Fruit fly (Drosophila melanogaster) whole organism, prepupa: ENCODE data around the gene Antp.

ENCODE experiments used
- CG10631 ChIP-seq: fragments of 200-800 bp; sonication (Bioruptor generic); optimal IDR thresholded peaks from 2 replicates; lab custom pipeline; 2016; ENCODE audit warnings: missing biosample characterization, missing genetic modification characterization
- CG10669 ChIP-seq: fragments of 200-800 bp; sonication (Bioruptor generic); optimal IDR thresholded peaks from 3 replicates; lab custom pipeline; 2018; ENCODE audit warnings: missing biosample characterization, mild to moderate bottlenecking, missing genetic modification characterization, moderate library complexity
- CG11294 ChIP-seq: fragments of 200-800 bp; sonication (Bioruptor generic); IDR thresholded peaks from 2 replicates; pipeline ENCODE4 v1.3.6; 2022; ENCODE audit warnings: missing biosample characterization, missing genetic modification characterization
- CG16779 ChIP-seq: fragments of 200-800 bp; sonication (Bioruptor generic); optimal IDR thresholded peaks from 3 replicates; lab custom pipeline; 2017; ENCODE audit warnings: missing biosample characterization, mild to moderate bottlenecking, missing genetic modification characterization
- CG32006 ChIP-seq: fragments of 200-800 bp; sonication (Bioruptor generic); optimal IDR thresholded peaks from 3 replicates; lab custom pipeline; 2017; ENCODE audit warnings: missing biosample characterization, mild to moderate bottlenecking, missing genetic modification characterization
- CG34406 ChIP-seq: fragments of 200-800 bp; sonication (Bioruptor generic); optimal IDR thresholded peaks from 3 replicates; lab custom pipeline; 2016; ENCODE audit warnings: missing biosample characterization, missing genetic modification characterization
- CG3919 ChIP-seq: fragments of 200-800 bp; sonication (Bioruptor generic); optimal IDR thresholded peaks from 3 replicates; lab custom pipeline; 2016; ENCODE audit warnings: missing biosample characterization, missing genetic modification characterization
- CG6276 ChIP-seq: fragments of 200-800 bp; sonication (Bioruptor generic); optimal IDR thresholded peaks from 2 replicates; lab custom pipeline; 2017; ENCODE audit warnings: missing biosample characterization, mild to moderate bottlenecking, missing genetic modification characterization
- CG6792 ChIP-seq: fragments of 200-800 bp; sonication (Bioruptor generic); optimal IDR thresholded peaks from 3 replicates; lab custom pipeline; 2016; ENCODE audit warnings: missing biosample characterization, missing genetic modification characterization
- CG6854 ChIP-seq: fragments of 200-800 bp; sonication (Bioruptor generic); optimal IDR thresholded peaks from 2 replicates; lab custom pipeline; 2017; ENCODE audit warnings: missing biosample characterization, mild to moderate bottlenecking, missing genetic modification characterization
- CG8119 ChIP-seq: fragments of 200-800 bp; sonication (Bioruptor generic); IDR thresholded peaks from 3 replicates; pipeline ENCODE4 v1.3.6; 2022; ENCODE audit warnings: missing biosample characterization, missing genetic modification characterization
- CG8319 ChIP-seq: fragments of 200-800 bp; sonication (Bioruptor generic); optimal IDR thresholded peaks from 3 replicates; lab custom pipeline; 2016; ENCODE audit warnings: missing biosample characterization, missing genetic modification characterization
- CG8632 ChIP-seq: fragments of 200-800 bp; sonication (Bioruptor generic); optimal IDR thresholded peaks from 3 replicates; lab custom pipeline; 2016; ENCODE audit warnings: missing biosample characterization, missing genetic modification characterization
- CG9139 ChIP-seq: fragments of 200-800 bp; sonication (Bioruptor generic); optimal IDR thresholded peaks from 3 replicates; lab custom pipeline; 2017; ENCODE audit warnings: missing biosample characterization, mild to moderate bottlenecking, missing genetic modification characterization
- Eip75B ChIP-seq: fragments of 200-800 bp; sonication (Bioruptor generic); optimal IDR thresholded peaks from 3 replicates; lab custom pipeline; 2016; ENCODE audit warnings: missing biosample characterization, missing genetic modification characterization
- Eip78C ChIP-seq: fragments of 200-800 bp; sonication (Bioruptor generic); peaks from one replicate; lab custom pipeline; 2016; ENCODE audit warnings: missing biosample characterization, missing genetic modification characterization
- Eip93F ChIP-seq: fragments of 200-800 bp; sonication (Bioruptor generic); optimal IDR thresholded peaks from 2 replicates; lab custom pipeline; 2016; ENCODE audit warnings: missing biosample characterization, mild to moderate bottlenecking, missing genetic modification characterization
- Ets21C ChIP-seq: fragments of 200-800 bp; sonication (Bioruptor generic); optimal IDR thresholded peaks from 3 replicates; lab custom pipeline; 2016; ENCODE audit warnings: missing biosample characterization, missing genetic modification characterization
- Ets96B ChIP-seq: fragments of 200-800 bp; optimal IDR thresholded peaks from 2 replicates; lab custom pipeline; 2019; ENCODE audit warnings: missing biosample characterization, mild to moderate bottlenecking, missing genetic modification characterization, moderate library complexity
- Gug ChIP-seq: fragments of 200-800 bp; sonication (Bioruptor generic); IDR thresholded peaks from 2 replicates; pipeline ENCODE4 v1.3.6; 2022; ENCODE audit warnings: missing biosample characterization, missing genetic modification characterization
- Hr39 ChIP-seq: fragments of 200-800 bp; sonication (Bioruptor generic); optimal IDR thresholded peaks from 2 replicates; lab custom pipeline; 2016; ENCODE audit warnings: missing biosample characterization, missing genetic modification characterization
- Lpt ChIP-seq: fragments of 200-800 bp; sonication (Bioruptor generic); optimal IDR thresholded peaks from 3 replicates; lab custom pipeline; 2016; ENCODE audit warnings: missing biosample characterization, missing genetic modification characterization
- Met ChIP-seq: fragments of 200-800 bp; sonication (Bioruptor generic); optimal IDR thresholded peaks from 3 replicates; lab custom pipeline; 2016; ENCODE audit warnings: missing biosample characterization, missing genetic modification characterization
- OdsH ChIP-seq: fragments of 200-800 bp; sonication (Bioruptor generic); optimal IDR thresholded peaks from 3 replicates; lab custom pipeline; 2016; ENCODE audit warnings: missing biosample characterization, missing genetic modification characterization
- Smox ChIP-seq: fragments of 200-800 bp; sonication (Bioruptor generic); optimal IDR thresholded peaks from 3 replicates; lab custom pipeline; 2016; ENCODE audit warnings: missing biosample characterization, missing genetic modification characterization
- Sox102F ChIP-seq: fragments of 200-800 bp; sonication (Bioruptor generic); optimal IDR thresholded peaks from 2 replicates; lab custom pipeline; 2016; ENCODE audit warnings: missing biosample characterization, mild to moderate bottlenecking, missing genetic modification characterization
- Sox14 ChIP-seq: fragments of 200-800 bp; sonication (Bioruptor generic); optimal IDR thresholded peaks from 3 replicates; lab custom pipeline; 2016; ENCODE audit warnings: missing biosample characterization, missing genetic modification characterization
- Sox15 ChIP-seq: fragments of 200-800 bp; sonication (Bioruptor generic); optimal IDR thresholded peaks from 3 replicates; lab custom pipeline; 2016; ENCODE audit warnings: missing biosample characterization, missing genetic modification characterization
- achi ChIP-seq: fragments of 200-800 bp; sonication (Bioruptor generic); optimal IDR thresholded peaks from 3 replicates; lab custom pipeline; 2016; ENCODE audit warnings: missing biosample characterization, missing genetic modification characterization
- acj6 ChIP-seq: fragments of 200-800 bp; sonication (Bioruptor generic); optimal IDR thresholded peaks from 3 replicates; lab custom pipeline; 2016; ENCODE audit warnings: missing biosample characterization, missing genetic modification characterization
- dac ChIP-seq: fragments of 200-800 bp; sonication (Bioruptor generic); optimal IDR thresholded peaks from 2 replicates; lab custom pipeline; 2017; ENCODE audit warnings: missing biosample characterization, mild to moderate bottlenecking, missing genetic modification characterization
- dsx ChIP-seq: fragments of 200-800 bp; optimal IDR thresholded peaks from 3 replicates; lab custom pipeline; 2019; ENCODE audit warnings: missing biosample characterization, mild to moderate bottlenecking, missing genetic modification characterization, moderate library complexity; ENCODE audit not compliant: poor library complexity, severe bottlenecking
- eg ChIP-seq: fragments of 200-800 bp; sonication (Bioruptor generic); IDR thresholded peaks from 3 replicates; pipeline ENCODE4 v1.3.6; 2022; ENCODE audit warnings: missing biosample characterization, missing genetic modification characterization
- esn ChIP-seq: fragments of 200-800 bp; sonication (Bioruptor generic); optimal IDR thresholded peaks from 2 replicates; lab custom pipeline; 2016; ENCODE audit warnings: missing biosample characterization, mild to moderate bottlenecking, missing genetic modification characterization, moderate library complexity
- fd59A ChIP-seq: fragments of 200-800 bp; sonication (Bioruptor generic); optimal IDR thresholded peaks from 2 replicates; lab custom pipeline; 2017; ENCODE audit warnings: missing biosample characterization, mild to moderate bottlenecking, missing genetic modification characterization, missing genetic modification reagents
- fd85E ChIP-seq: fragments of 200-800 bp; sonication (Bioruptor generic); optimal IDR thresholded peaks from 3 replicates; lab custom pipeline; 2016; ENCODE audit warnings: missing biosample characterization, missing genetic modification characterization
- fkh ChIP-seq: fragments of 200-800 bp; sonication (Bioruptor generic); optimal IDR thresholded peaks from 3 replicates; lab custom pipeline; 2017; ENCODE audit warnings: missing biosample characterization, mild to moderate bottlenecking, missing genetic modification characterization, moderate library complexity
- lz ChIP-seq: fragments of 200-800 bp; sonication (Bioruptor generic); optimal IDR thresholded peaks from 3 replicates; lab custom pipeline; 2016; ENCODE audit warnings: missing biosample characterization, missing genetic modification characterization
- net ChIP-seq: fragments of 200-800 bp; sonication (Bioruptor generic); optimal IDR thresholded peaks from 3 replicates; lab custom pipeline; 2016; ENCODE audit warnings: missing biosample characterization, missing genetic modification characterization
- pdm3 ChIP-seq: fragments of 200-800 bp; sonication (Bioruptor generic); optimal IDR thresholded peaks from 3 replicates; lab custom pipeline; 2016; ENCODE audit warnings: missing biosample characterization, missing genetic modification characterization
- ss ChIP-seq, 2 experiments: fragments of 200-800 bp; sonication (Bioruptor generic); optimal IDR thresholded peaks; 2 replicates in 1 of 2; 3 replicates in 1 of 2; lab custom pipeline; 2017 to 2018; ENCODE audit warnings: mild to moderate bottlenecking in 2 of 2, missing biosample characterization in 2 of 2, missing genetic modification characterization in 2 of 2, moderate library complexity in 1 of 2
- svp ChIP-seq: fragments of 200-800 bp; sonication (Bioruptor generic); peaks from one replicate; lab custom pipeline; 2016; ENCODE audit warnings: missing biosample characterization, missing genetic modification characterization
- topi ChIP-seq: fragments of 200-800 bp; sonication (Bioruptor generic); optimal IDR thresholded peaks from 3 replicates; lab custom pipeline; 2016; ENCODE audit warnings: missing biosample characterization, missing genetic modification characterization
- vri ChIP-seq: fragments of 200-800 bp; sonication (Bioruptor generic); optimal IDR thresholded peaks from 3 replicates; lab custom pipeline; 2016; ENCODE audit warnings: missing biosample characterization, mild to moderate bottlenecking, missing genetic modification characterization

Gene Antp

DNA sequence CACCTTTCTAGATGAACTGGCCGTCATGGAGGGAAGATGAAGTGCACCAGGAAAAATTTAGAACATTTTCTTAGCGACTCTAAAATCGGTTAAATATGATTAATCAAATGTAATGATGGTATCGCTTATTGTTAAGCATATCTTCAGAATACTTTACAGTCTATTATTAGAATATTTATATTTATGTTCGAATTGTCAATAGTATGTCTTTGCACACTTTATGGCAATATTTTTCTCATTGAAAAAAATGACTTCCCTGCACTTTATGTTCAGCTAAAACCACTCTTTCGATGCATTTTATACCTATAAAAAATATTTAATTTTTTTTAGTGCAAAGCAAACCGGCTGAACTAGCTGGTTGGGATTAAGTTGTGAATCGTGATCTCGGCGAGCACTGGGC is 44.5 kb downstream of the Antp start (continued):
- peak; percentile 50 for TF ChIP-seq fd59A
- peak; percentile 15 for TF ChIP-seq Smox (GFP tag; lab: Kevin White, UChicago)
- no peak for TF ChIP-seq CG16779 (tag; lab: Kevin White, UChicago)
- peak; percentile 11 for TF ChIP-seq CG8319
- TF ChIP-seq Lpt (GFP tag; lab: Kevin White, UChicago), result peak; percentile 16
- peak; percentile 56 for TF ChIP-seq achi (GFP tag; lab: Kevin White, UChicago)
- peak; percentile 35 for TF ChIP-seq Sox14 (GFP tag; lab: Kevin White, UChicago)
- no peak for TF ChIP-seq Hr39

DNA sequence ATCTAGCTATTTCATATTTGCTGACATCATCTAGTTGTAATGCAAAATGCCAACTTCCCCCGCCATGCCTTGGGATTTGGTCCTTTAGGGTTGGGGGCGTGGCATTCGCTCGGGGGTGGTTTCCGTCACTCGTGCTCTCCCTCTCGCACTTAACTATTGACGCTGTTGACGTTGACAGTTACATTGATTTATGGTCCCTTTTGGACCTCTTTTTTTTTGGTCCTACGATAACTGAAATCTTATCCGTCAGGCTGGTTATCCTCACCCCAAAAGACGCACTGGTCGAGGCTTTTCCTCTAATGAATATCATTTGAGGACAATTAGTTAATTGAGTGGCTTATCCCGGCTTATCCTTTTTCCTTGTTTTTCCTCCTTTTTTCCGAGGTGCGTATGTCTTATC is 45.9 kb downstream of the Antp start:
- no peak for TF ChIP-seq CG6792 (GFP tag; lab: Kevin White, UChicago)
- TF ChIP-seq vri (GFP tag; lab: Kevin White, UChicago), result no peak
- TF ChIP-seq Smox (GFP tag; lab: Kevin White, UChicago), result no peak
- TF ChIP-seq acj6 (GFP tag; lab: Kevin White, UChicago), result no peak
- TF ChIP-seq CG10631 (GFP tag; lab: Kevin White, UChicago), result no peak
- no peak for TF ChIP-seq Eip78C
- TF ChIP-seq achi (GFP tag; lab: Kevin White, UChicago), result no peak
- TF ChIP-seq Hr39, result no peak
- TF ChIP-seq dsx (GFP tag; lab: Kevin White, UChicago), result no peak
- TF ChIP-seq CG10669, result no peak
- TF ChIP-seq fkh (GFP tag; lab: Kevin White, UChicago), result no peak
- TF ChIP-seq CG9139 (GFP tag; lab: Kevin White, UChicago), result no peak
- TF ChIP-seq eg, result no peak
- no peak for TF ChIP-seq OdsH (GFP tag; lab: Kevin White, UChicago)
- no peak for TF ChIP-seq CG6854 (GFP tag; lab: Kevin White, UChicago)
- TF ChIP-seq CG32006 (GFP tag; lab: Kevin White, UChicago), result no peak
- TF ChIP-seq Ets96B, result no peak
- TF ChIP-seq svp (GFP tag; lab: Kevin White, UChicago), result no peak
- TF ChIP-seq fd85E (GFP tag; lab: Kevin White, UChicago), result no peak

DNA sequence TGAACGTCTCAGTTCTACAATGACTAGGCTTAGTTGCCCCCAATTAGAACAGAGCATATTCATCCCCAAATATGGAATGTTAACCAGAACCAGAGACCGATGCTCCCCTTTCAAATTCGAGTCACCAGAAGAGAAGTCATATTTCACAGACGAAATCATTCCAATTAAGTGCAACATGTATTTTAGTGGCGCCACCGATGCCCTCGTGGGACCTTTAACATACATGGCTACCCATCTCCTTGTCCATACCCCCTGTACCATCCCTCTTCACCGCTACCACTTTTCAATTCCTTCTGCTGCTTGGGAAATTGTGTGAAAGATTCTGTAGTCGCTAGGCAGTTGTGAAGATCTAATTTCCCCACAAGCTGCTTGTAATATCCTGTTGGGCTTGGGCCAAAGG is 46.3 kb downstream of the Antp start:
- TF ChIP-seq CG9139 (GFP tag; lab: Kevin White, UChicago) (no peak), ss (GFP tag; optimal IDR thresholded peaks at IDR 0.05; lab: Kevin White, UChicago) (no peak), topi (GFP tag; lab: Kevin White, UChicago) (no peak), Sox15 (GFP tag; lab: Kevin White, UChicago) (no peak), Hr39 (no peak), fd59A (no peak), Sox102F (GFP tag; lab: Kevin White, UChicago) (no peak), CG16779 (tag; lab: Kevin White, UChicago) (no peak), pdm3 (GFP tag; lab: Kevin White, UChicago) (no peak), Ets96B (no peak)

DNA sequence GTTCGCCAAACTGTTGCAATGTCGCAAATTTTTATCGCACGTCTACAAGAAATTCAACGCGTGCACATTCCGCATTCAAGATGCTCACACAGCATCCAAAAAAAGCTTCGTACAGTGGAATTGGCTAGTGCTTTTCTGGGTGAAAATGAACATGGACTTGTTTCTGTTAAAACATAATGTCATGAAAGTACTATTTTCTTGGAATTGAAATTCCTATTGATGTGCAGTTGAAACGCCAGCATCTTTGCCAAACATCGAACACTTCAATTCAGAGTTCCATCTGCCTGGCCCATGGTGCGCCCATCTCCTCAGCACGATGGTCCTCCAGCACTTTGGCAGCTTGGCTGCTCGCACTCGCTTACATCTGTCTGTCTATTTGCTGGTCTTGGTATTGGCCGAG is 47.9 kb downstream of the Antp start:
- TF ChIP-seq CG34406 (GFP tag; lab: Kevin White, UChicago) (peak; percentile 75), ss (GFP tag; optimal IDR thresholded peaks at IDR 0.05; lab: Kevin White, UChicago) (peak; percentile 60 to 65), Eip93F (GFP tag; lab: Kevin White, UChicago) (no peak), svp (GFP tag; lab: Kevin White, UChicago) (peak; percentile 91), CG10669 (peak; percentile 73), Sox14 (GFP tag; lab: Kevin White, UChicago) (peak; percentile 91), CG16779 (tag; lab: Kevin White, UChicago) (peak; percentile 39), fd85E (GFP tag; lab: Kevin White, UChicago) (no peak), lz (GFP tag; lab: Kevin White, UChicago) (peak; percentile 82), Eip75B (GFP tag; lab: Kevin White, UChicago) (peak; percentile 82), CG8632 (GFP tag; lab: Kevin White, UChicago) (peak; percentile 59), CG10631 (GFP tag; lab: Kevin White, UChicago) (peak; percentile 80), Ets96B (peak; percentile 74), CG3919 (GFP tag; lab: Kevin White, UChicago) (peak; percentile 81), esn (peak; percentile 86), CG6276 (GFP tag; lab: Kevin White, UChicago) (peak; percentile 47), dsx (GFP tag; lab: Kevin White, UChicago) (peak; percentile 78), CG8119 (GFP tag; lab: Robert Waterston, UW) (peak; percentile 79), Eip78C (peak; percentile 96), Gug (peak; percentile 52; the same call in 1 of the 2 replicates), pdm3 (GFP tag; lab: Kevin White, UChicago) (peak; percentile 80), Sox102F (GFP tag; lab: Kevin White, UChicago) (peak; percentile 88), net (peak; percentile 75), CG11294 (GFP tag; lab: Robert Waterston, UW) (0 out of 2 replicates have a peak, but pooled peaks have one; percentile 36), acj6 (GFP tag; lab: Kevin White, UChicago) (peak; percentile 79), dac (GFP tag; lab: Kevin White, UChicago) (peak; percentile 59), Lpt (GFP tag; lab: Kevin White, UChicago) (peak; percentile 79), CG6854 (GFP tag; lab: Kevin White, UChicago) (peak; percentile 45), Ets21C (GFP tag; lab: Kevin White, UChicago) (peak; percentile 76), Met (GFP tag; lab: Kevin White, UChicago) (peak; percentile 87)
